Fruit fly (Drosophila melanogaster): ENCODE data around the gene bip1.

Gene bip1

dm6 chr3L:8024278-8025140 lies 34.0 kb downstream of the bip1 start (continued):
- TF ChIP-seq kah (GFP tag; optimal IDR thresholded peaks at IDR 0.05) (no peak), CkIIα-i1 (GFP tag; IDR thresholded peaks at IDR 0.05) (no peak), CG32767 (GFP tag; IDR thresholded peaks at IDR 0.05) (no peak), gsb-n (tag; optimal IDR thresholded peaks at IDR 0.05) (no peak), Hr3 (GFP tag; optimal IDR thresholded peaks at IDR 0.05) (no peak), Sin3A (optimal IDR thresholded peaks at IDR 0.05) (no peak), Sry-δ (GFP tag; optimal IDR thresholded peaks at IDR 0.05) (no peak), Spps (tag; optimal IDR thresholded peaks at IDR 0.05) (no peak), CG7556 (GFP tag; optimal IDR thresholded peaks at IDR 0.05) (peak; percentile 37), vfl (GFP tag; optimal IDR thresholded peaks at IDR 0.05) (no peak), stc (GFP tag; IDR thresholded peaks at IDR 0.05) (peak; percentile 55), Jarid2 (GFP tag; optimal IDR thresholded peaks at IDR 0.05) (no peak), GATAe (GFP tag; conservative IDR thresholded peaks at IDR 0.05) (peak; percentile 32; the same call in 1 of the 2 replicates), CG2678 (tag; optimal IDR thresholded peaks at IDR 0.05) (peak; percentile 70), Blimp-1 (GFP tag; optimal IDR thresholded peaks at IDR 0.05) (no peak), abd-A (tag; optimal IDR thresholded peaks at IDR 0.05) (peak; percentile 86), CG2199 (GFP tag; IDR thresholded peaks at IDR 0.05) (no peak), otp (GFP tag; IDR thresholded peaks at IDR 0.05) (no peak), CG14965 (GFP tag; optimal IDR thresholded peaks at IDR 0.05; ENCODE audit: borderline replicate concordance) (no peak), nerfin-2 (GFP tag; IDR thresholded peaks at IDR 0.05; ENCODE audit: partially characterized antibody) (no peak), Gsc (GFP tag; IDR thresholded peaks at IDR 0.05) (no peak), CG18764 (GFP tag; optimal IDR thresholded peaks at IDR 0.05) (no peak), Scr (GFP tag; IDR thresholded peaks at IDR 0.05; ENCODE audit: partially characterized antibody) (no peak), CG8359 (GFP tag; optimal IDR thresholded peaks at IDR 0.05; ENCODE audit: borderline replicate concordance) (no peak), Hr78 (GFP tag; optimal IDR thresholded peaks at IDR 0.05) (no peak), CG13894 (tag; optimal IDR thresholded peaks at IDR 0.05) (no peak), CG31365 (tag; optimal IDR thresholded peaks at IDR 0.05) (no peak), Ssrp (tag; optimal IDR thresholded peaks at IDR 0.05) (peak; percentile 31), Ptx1 (GFP tag; IDR thresholded peaks at IDR 0.05) (peak; percentile 75), CG11398 (GFP tag; optimal IDR thresholded peaks at IDR 0.05) (no peak), vvl (GFP tag; IDR thresholded peaks at IDR 0.05) (no peak; the same call in 1 of the 2 replicates), CG4820 (GFP tag; optimal IDR thresholded peaks at IDR 0.05) (no peak), Dp (GFP tag; optimal IDR thresholded peaks at IDR 0.05) (no peak), emc (GFP tag; optimal IDR thresholded peaks at IDR 0.05) (no peak), ranshi (GFP tag; IDR thresholded peaks at IDR 0.05) (peak; percentile 60; the same call in 1 of the 2 replicates), CG12071 (GFP tag; optimal IDR thresholded peaks at IDR 0.05) (no peak), sug (tag; optimal IDR thresholded peaks at IDR 0.05) (peak; percentile 93), tgo (GFP tag; IDR thresholded peaks at IDR 0.05) (peak; percentile 72), nom (GFP tag; optimal IDR thresholded peaks at IDR 0.05) (no peak), CG1602 (GFP tag; optimal IDR thresholded peaks at IDR 0.05) (no peak), CG7987 (GFP tag; optimal IDR thresholded peaks at IDR 0.05) (no peak), CG5180 (GFP tag; optimal IDR thresholded peaks at IDR 0.05) (no peak), sqz (GFP tag; optimal IDR thresholded peaks at IDR 0.05) (no peak), grau (tag; optimal IDR thresholded peaks at IDR 0.05) (peak; percentile 52), CG5245 (GFP tag; optimal IDR thresholded peaks at IDR 0.05) (no peak), sisA (GFP tag; IDR thresholded peaks at IDR 0.05) (peak; percentile 55), Hmr (GFP tag; optimal IDR thresholded peaks at IDR 0.05) (no peak), CG1603 (tag; optimal IDR thresholded peaks at IDR 0.05) (no peak), zen (tag; optimal IDR thresholded peaks at IDR 0.05) (no peak)
